Fruit fly (Drosophila melanogaster) whole organism, embryonic: ENCODE results near the gene CG42237.
A peak's percentile ranks its signal among the peaks of the same experiment; 100 is the strongest.

ENCODE experiments used
- Ada2b ChIP-seq: fragments of 200-800 bp; sonication (Bioruptor generic); IDR thresholded peaks from 2 replicates; pipeline ENCODE4 v1.3.6; 2022; ENCODE audit warnings: missing biosample characterization, missing genetic modification characterization
- Bgb ChIP-seq: fragments of 200-800 bp; sonication (Bioruptor generic); IDR thresholded peaks from 2 replicates; pipeline ENCODE4 v1.3.6; 2022; ENCODE audit warnings: missing biosample characterization, missing genetic modification characterization; ENCODE audit not compliant: partially characterized antibody
- Blimp-1 ChIP-seq: fragments of 200-800 bp; sonication (Bioruptor generic); optimal IDR thresholded peaks from 3 replicates; lab custom pipeline; 2018; ENCODE audit warnings: missing biosample characterization, missing genetic modification characterization, mild to moderate bottlenecking, moderate library complexity, missing genetic modification reagents
- Bteb2 ChIP-seq: fragments of 200-800 bp; sonication (Bioruptor generic); optimal IDR thresholded peaks from 2 replicates; lab custom pipeline; 2016; ENCODE audit warnings: missing biosample characterization, missing genetic modification characterization
- CG10462 ChIP-seq: fragments of 200-800 bp; sonication (Bioruptor generic); optimal IDR thresholded peaks from 2 replicates; lab custom pipeline; 2016; ENCODE audit warnings: missing biosample characterization, missing genetic modification characterization
- CG13287 ChIP-seq: fragments of 200-800 bp; sonication (Bioruptor generic); IDR thresholded peaks from 2 replicates; pipeline ENCODE4 v1.3.6; 2022; ENCODE audit warnings: missing biosample characterization, missing genetic modification characterization; ENCODE audit not compliant: partially characterized antibody
- CG14860 ChIP-seq: fragments of 200-800 bp; sonication (Bioruptor generic); IDR thresholded peaks from 3 replicates; pipeline ENCODE4 v1.3.6; 2022; ENCODE audit warnings: missing biosample characterization, missing genetic modification characterization; ENCODE audit not compliant: partially characterized antibody
- CG17361 ChIP-seq: fragments of 200-800 bp; sonication (Bioruptor generic); IDR thresholded peaks from 3 replicates; pipeline ENCODE4 v1.3.6; 2022; ENCODE audit warnings: missing biosample characterization, missing genetic modification characterization
- CG2116 ChIP-seq: fragments of 200-800 bp; sonication (Bioruptor generic); optimal IDR thresholded peaks from 3 replicates; lab custom pipeline; 2018; ENCODE audit warnings: missing biosample characterization, mild to moderate bottlenecking, missing genetic modification characterization
- CG2712 ChIP-seq: fragments of 200-800 bp; optimal IDR thresholded peaks from 3 replicates; lab custom pipeline; 2019; ENCODE audit warnings: missing biosample characterization, mild to moderate bottlenecking, missing genetic modification characterization, moderate library complexity
- CG34224 ChIP-seq: fragments of 200-800 bp; sonication (Bioruptor generic); IDR thresholded peaks from 3 replicates; pipeline ENCODE4 v1.3.6; 2022; ENCODE audit warnings: missing biosample characterization, missing genetic modification characterization; ENCODE audit not compliant: partially characterized antibody
- CG34422 ChIP-seq: fragments of 200-800 bp; sonication (Bioruptor generic); IDR thresholded peaks from 3 replicates; pipeline ENCODE4 v1.3.6; 2022; ENCODE audit warnings: missing biosample characterization, missing genetic modification characterization
- CG3726 ChIP-seq: fragments of 200-800 bp; sonication (Bioruptor generic); IDR thresholded peaks from 3 replicates; pipeline ENCODE4, ENCODE4 v1.3.6; 2022; ENCODE audit warnings: missing biosample characterization, missing genetic modification characterization
- CG4617 ChIP-seq: fragments of 200-800 bp; sonication (Bioruptor generic); optimal IDR thresholded peaks from 3 replicates; lab custom pipeline; 2016; ENCODE audit warnings: missing biosample characterization, missing genetic modification characterization, borderline replicate concordance
- CG7556 ChIP-seq: fragments of 200-800 bp; sonication (Bioruptor generic); optimal IDR thresholded peaks from 2 replicates; lab custom pipeline; 2017; ENCODE audit warnings: missing biosample characterization, mild to moderate bottlenecking, missing genetic modification characterization
- CG7928 ChIP-seq: fragments of 200-800 bp; sonication (Bioruptor generic); optimal IDR thresholded peaks from 2 replicates; lab custom pipeline; 2017; ENCODE audit warnings: missing biosample characterization, mild to moderate bottlenecking, missing genetic modification characterization
- Chrac-16 ChIP-seq: fragments of 200-800 bp; sonication (Bioruptor generic); optimal IDR thresholded peaks from 3 replicates; lab custom pipeline; 2016; ENCODE audit warnings: missing biosample characterization, missing genetic modification characterization
- CoRest ChIP-seq: fragments of 200-800 bp; sonication (Bioruptor generic); optimal IDR thresholded peaks from 3 replicates; lab custom pipeline; 2018; ENCODE audit warnings: missing biosample characterization, mild to moderate bottlenecking, missing genetic modification characterization, moderate library complexity
- Dbx ChIP-seq: fragments of 200-800 bp; sonication (Bioruptor generic); IDR thresholded peaks from 3 replicates; pipeline ENCODE4 v1.3.6; 2022; ENCODE audit warnings: missing biosample characterization, missing genetic modification characterization
- Drgx ChIP-seq: fragments of 200-800 bp; sonication (Bioruptor generic); IDR thresholded peaks from 2 replicates; pipeline ENCODE4 v1.3.6; 2022; ENCODE audit warnings: missing biosample characterization, missing genetic modification characterization
- E2f1 ChIP-seq: fragments of 200-800 bp; sonication (Bioruptor generic); IDR thresholded peaks from 2 replicates; pipeline ENCODE4 v1.3.6; 2022; ENCODE audit warnings: missing biosample characterization, missing genetic modification characterization
- E2f2 ChIP-seq: fragments of 200-800 bp; sonication (Bioruptor generic); IDR thresholded peaks from 2 replicates; pipeline ENCODE4 v1.3.6; 2022; ENCODE audit warnings: missing biosample characterization, missing genetic modification characterization
- MESR4 ChIP-seq: fragments of 200-800 bp; sonication (Bioruptor generic); optimal IDR thresholded peaks from 2 replicates; lab custom pipeline; 2018; ENCODE audit warnings: missing biosample characterization, mild to moderate bottlenecking, missing genetic modification characterization, moderate library complexity
- NK7.1 ChIP-seq: fragments of 200-800 bp; sonication (Bioruptor generic); optimal IDR thresholded peaks from 3 replicates; lab custom pipeline; 2016; ENCODE audit warnings: missing biosample characterization, missing genetic modification characterization
- Sry-δ ChIP-seq: fragments of 200-800 bp; sonication (Bioruptor generic); optimal IDR thresholded peaks from 2 replicates; lab custom pipeline; 2016; ENCODE audit warnings: missing biosample characterization, missing genetic modification characterization
- ara ChIP-seq: fragments of 200-800 bp; sonication (Bioruptor generic); IDR thresholded peaks from 2 replicates; pipeline ENCODE4 v1.3.6; 2022; ENCODE audit warnings: missing biosample characterization, missing genetic modification characterization
- ato ChIP-seq: fragments of 200-800 bp; sonication (Bioruptor generic); IDR thresholded peaks from 2 replicates; pipeline ENCODE4 v1.3.6; 2022; ENCODE audit warnings: missing biosample characterization, missing genetic modification characterization; ENCODE audit not compliant: partially characterized antibody
- cwo ChIP-seq: fragments of 200-800 bp; sonication (Bioruptor generic); optimal IDR thresholded peaks from 3 replicates; lab custom pipeline; 2017; ENCODE audit warnings: missing biosample characterization, missing genetic modification characterization, mild to moderate bottlenecking, moderate library complexity, missing genetic modification reagents
- dm ChIP-seq: fragments of 200-800 bp; sonication (Bioruptor generic); optimal IDR thresholded peaks from 3 replicates; lab custom pipeline; 2016; ENCODE audit warnings: missing biosample characterization, missing genetic modification characterization
- fd64A ChIP-seq: fragments of 200-800 bp; sonication (Bioruptor generic); optimal IDR thresholded peaks from 3 replicates; lab custom pipeline; 2018; ENCODE audit warnings: missing biosample characterization, mild to moderate bottlenecking, missing genetic modification characterization
- grn ChIP-seq: fragments of 200-800 bp; sonication (Bioruptor generic); optimal IDR thresholded peaks from 3 replicates; lab custom pipeline; 2017; ENCODE audit warnings: missing biosample characterization, missing genetic modification characterization
- hb ChIP-seq: fragments of 200-800 bp; sonication (Bioruptor generic); IDR thresholded peaks from 3 replicates; pipeline ENCODE4 v1.3.6; 2022; ENCODE audit warnings: missing biosample characterization, missing genetic modification characterization; ENCODE audit not compliant: partially characterized antibody
- inv ChIP-seq: fragments of 200-800 bp; sonication (Bioruptor generic); IDR thresholded peaks from 2 replicates; pipeline ENCODE4 v1.3.6; 2022; ENCODE audit warnings: missing biosample characterization, missing genetic modification characterization; ENCODE audit not compliant: partially characterized antibody
- mam ChIP-seq: fragments of 200-800 bp; sonication (Bioruptor generic); optimal IDR thresholded peaks from 3 replicates; lab custom pipeline; 2016; ENCODE audit warnings: missing biosample characterization, missing genetic modification characterization
- nerfin-2 ChIP-seq: fragments of 200-800 bp; sonication (Bioruptor generic); IDR thresholded peaks from 2 replicates; pipeline ENCODE4 v1.3.6; 2022; ENCODE audit warnings: missing biosample characterization, missing genetic modification characterization; ENCODE audit not compliant: partially characterized antibody
- nom ChIP-seq: fragments of 200-800 bp; sonication (Bioruptor generic); optimal IDR thresholded peaks from 2 replicates; lab custom pipeline; 2017; ENCODE audit warnings: missing biosample characterization, missing genetic modification characterization, mild to moderate bottlenecking, moderate library complexity, missing genetic modification reagents
- pzg ChIP-seq: fragments of 200-800 bp; sonication (Bioruptor generic); optimal IDR thresholded peaks from 3 replicates; lab custom pipeline; 2018; ENCODE audit warnings: missing biosample characterization, mild to moderate bottlenecking, missing genetic modification characterization, moderate library complexity
- row ChIP-seq: fragments of 200-800 bp; sonication (Bioruptor generic); IDR thresholded peaks from 3 replicates; pipeline ENCODE4 v1.3.6; 2022; ENCODE audit warnings: missing biosample characterization, missing genetic modification characterization
- sna ChIP-seq: fragments of 200-800 bp; sonication (Bioruptor generic); IDR thresholded peaks from 2 replicates; pipeline ENCODE4 v1.3.6; 2022; ENCODE audit warnings: missing biosample characterization, missing genetic modification characterization; ENCODE audit not compliant: partially characterized antibody
- tgo ChIP-seq: fragments of 200-800 bp; sonication (Bioruptor generic); IDR thresholded peaks from 3 replicates; pipeline ENCODE4 v1.3.6; 2022; ENCODE audit warnings: missing biosample characterization, missing genetic modification characterization
- tna ChIP-seq: fragments of 200-800 bp; sonication (Bioruptor generic); IDR thresholded peaks from 2 replicates; pipeline ENCODE4 v1.3.6; 2022; ENCODE audit warnings: missing biosample characterization, missing genetic modification characterization; ENCODE audit not compliant: partially characterized antibody
- twi ChIP-seq: fragments of 200-800 bp; optimal IDR thresholded peaks from 2 replicates; lab custom pipeline; 2019; ENCODE audit warnings: missing biosample characterization, mild to moderate bottlenecking, missing genetic modification characterization, moderate library complexity
- vnd ChIP-seq: fragments of 200-800 bp; sonication (Bioruptor generic); IDR thresholded peaks from 3 replicates; pipeline ENCODE4 v1.3.6; 2022; ENCODE audit warnings: missing biosample characterization, missing genetic modification characterization; ENCODE audit not compliant: partially characterized antibody
- zen ChIP-seq: fragments of 200-800 bp; sonication (Bioruptor generic); optimal IDR thresholded peaks from 3 replicates; lab custom pipeline; 2018; ENCODE audit warnings: missing biosample characterization, mild to moderate bottlenecking, missing genetic modification characterization, moderate library complexity

Gene CG42237

DNA sequence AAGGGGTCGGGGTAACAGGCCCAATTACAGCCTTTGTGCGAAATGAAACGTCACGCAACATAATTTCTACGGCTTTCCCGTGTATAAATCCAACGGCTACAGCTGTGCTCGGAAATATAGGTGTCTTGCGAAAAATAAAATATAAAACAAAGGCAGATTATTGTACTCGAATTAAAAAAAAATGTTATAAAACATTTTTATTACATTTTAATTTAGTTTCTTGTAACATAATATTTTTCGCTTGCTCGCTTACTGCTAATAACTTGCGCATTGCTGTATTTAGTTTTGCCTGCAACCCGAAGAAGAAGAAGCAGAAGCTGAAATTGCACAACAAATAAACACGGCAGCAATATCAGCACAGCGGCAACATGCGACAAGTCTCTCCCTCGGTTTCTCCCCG is 28.2 kb downstream of the CG42237 start (continued):
- no peak for TF ChIP-seq CG7556

- TF ChIP-seq Bteb2 (GFP tag; lab: Kevin White, UChicago): no peak
- peak; percentile 87 for TF ChIP-seq Blimp-1
- no peak for TF ChIP-seq CG3726 (GFP tag; lab: Robert Waterston, UW)
- 0 out of 3 replicates have a peak, but pooled peaks have one; percentile 2 for TF ChIP-seq tgo (GFP tag; lab: Robert Waterston, UW)
- TF ChIP-seq nerfin-2 (GFP tag; lab: Robert Waterston, UW): no peak
Measured at dm6 chrX:13145858-13146257, 30.9 kb downstream of the CG42237 start.

- TF ChIP-seq Drgx (peak; percentile 24; the same call in 1 of the 2 replicates), twi (tag; lab: Kevin White, UChicago) (no peak), nom (GFP tag; lab: Kevin White, UChicago) (peak; percentile 11)
Measured at dm6 chrX:13149083-13149482, 34.2 kb downstream of the CG42237 start.

DNA sequence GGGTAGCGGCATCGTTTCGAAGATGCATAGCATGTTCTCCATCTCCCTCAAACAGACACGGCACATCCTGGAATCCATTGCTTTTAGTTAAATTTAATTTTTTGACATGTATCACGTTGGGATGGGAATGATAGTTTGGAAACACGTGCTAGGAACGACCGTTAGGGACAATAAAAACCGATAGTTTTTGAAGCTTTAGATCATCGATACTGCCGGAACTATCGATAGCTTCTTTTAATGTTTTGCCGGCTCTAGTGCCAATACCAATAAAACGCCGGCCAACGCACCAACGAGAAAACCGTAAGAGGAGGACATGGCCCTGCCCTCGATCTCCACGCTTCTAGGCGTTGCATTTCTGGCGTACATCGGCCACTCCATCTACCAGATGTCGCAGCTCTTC is 39.9 kb downstream of the CG42237 start, which contains the start of the genes CG4318 and CG4332:
Gene CG4318 (minus strand): TSS at position 142 of the 400 bp plus-strand sequence.
Gene CG4332 (plus strand): TSS at position 256 of the 400 bp plus-strand sequence.
- peak; percentile 88 for TF ChIP-seq sna (GFP tag; lab: Robert Waterston, UW)
- no peak for TF ChIP-seq zen (tag; lab: Kevin White, UChicago)
- TF ChIP-seq CG17361: no peak
- TF ChIP-seq CG4617: peak; percentile 2
- no peak for TF ChIP-seq CG10462
- TF ChIP-seq CG13287 (GFP tag; lab: Robert Waterston, UW): peak; percentile 92
- no peak for TF ChIP-seq mam (GFP tag; lab: Kevin White, UChicago)
- TF ChIP-seq row (GFP tag; lab: Robert Waterston, UW): peak; percentile 49; the same call in 2 of the 3 replicates
- no peak for TF ChIP-seq E2f2
- peak; percentile 4 for TF ChIP-seq CoRest (tag; lab: Kevin White, UChicago)
- TF ChIP-seq Dbx (GFP tag; lab: Robert Waterston, UW): 0 out of 3 replicates have a peak, but pooled peaks have one; percentile 7
- no peak for TF ChIP-seq CG2712 (tag; lab: Kevin White, UChicago)
- TF ChIP-seq NK7.1 (GFP tag; lab: Kevin White, UChicago): no peak
- peak; percentile 87 for TF ChIP-seq CG34224
- peak; percentile 92 for TF ChIP-seq Sry-δ (GFP tag; lab: Kevin White, UChicago)
- peak; percentile 79 for TF ChIP-seq ato (GFP tag; lab: Robert Waterston, UW)
- TF ChIP-seq pzg: peak; percentile 53
- peak; percentile 74 for TF ChIP-seq hb (GFP tag; lab: Robert Waterston, UW)
- peak; percentile 74 for TF ChIP-seq vnd (GFP tag; lab: Robert Waterston, UW)
- no peak for TF ChIP-seq Chrac-16
- peak; percentile 72 for TF ChIP-seq nerfin-2 (GFP tag; lab: Robert Waterston, UW)
- TF ChIP-seq inv: peak; percentile 79
- peak; percentile 59 for TF ChIP-seq CG7928 (GFP tag; lab: Kevin White, UChicago)
- TF ChIP-seq E2f1: no peak
- no peak for TF ChIP-seq fd64A
- peak; percentile 94 for TF ChIP-seq dm (GFP tag; lab: Kevin White, UChicago)
- TF ChIP-seq tna: peak; percentile 82
- TF ChIP-seq MESR4: peak; percentile 48
- TF ChIP-seq CG14860 (GFP tag; lab: Robert Waterston, UW): peak; percentile 75
- no peak for TF ChIP-seq grn (GFP tag; lab: Kevin White, UChicago)
- TF ChIP-seq ara (GFP tag; lab: Robert Waterston, UW): peak; percentile 6; the same call in 1 of the 2 replicates
- TF ChIP-seq CG2116 (GFP tag; lab: Kevin White, UChicago): peak; percentile 41
- peak; percentile 19 for TF ChIP-seq cwo (GFP tag; lab: Kevin White, UChicago)
- TF ChIP-seq CG34422: peak; percentile 45; the same call in 1 of the 3 replicates
- TF ChIP-seq Bgb (GFP tag; lab: Robert Waterston, UW): peak; percentile 92
- no peak for TF ChIP-seq Ada2b
